Worm (Caenorhabditis elegans) whole organism, midembryonic: ENCODE measurements around the gene gpa-7.
A peak's percentile ranks its signal among the peaks of the same experiment; 100 is the strongest.

ENCODE experiments used
- T22C8.4 ChIP-seq: fragments of 200-800 bp; sonication (Bioruptor generic); IDR thresholded peaks from 2 replicates; pipeline ENCODE4 v1.3.6; 2022; ENCODE audit warnings: missing genetic modification characterization, missing compliant biosample characterization
- cog-1 ChIP-seq: sonication (generic microtip); optimal IDR thresholded peaks from 2 replicates; lab custom pipeline; 2016; ENCODE audit warnings: missing genetic modification characterization, missing compliant biosample characterization
- flt-1 ChIP-seq: fragments of 200-800 bp; sonication (Bioruptor generic); IDR thresholded peaks from 2 replicates; pipeline ENCODE4 v1.3.6; 2022; ENCODE audit warnings: missing genetic modification characterization, missing compliant biosample characterization
- med-1 ChIP-seq: sonication (generic microtip); optimal IDR thresholded peaks from 2 replicates; lab custom pipeline; 2017; ENCODE audit warnings: missing genetic modification characterization, mild to moderate bottlenecking, missing compliant biosample characterization, antibody characterized with exemption, missing genetic modification reagents; ENCODE audit not compliant: insufficient read depth
- ref-1 ChIP-seq: fragments of 200-800 bp; sonication (Bioruptor generic); conservative IDR thresholded peaks from 2 replicates; pipeline ENCODE4 v1.3.6; 2022; ENCODE audit warnings: missing genetic modification reagents, missing genetic modification characterization, missing compliant biosample characterization
- tab-1 ChIP-seq: fragments of 200-800 bp; sonication (Bioruptor generic); IDR thresholded peaks from 2 replicates; pipeline ENCODE4 v1.3.6; 2022; ENCODE audit warnings: missing genetic modification characterization, missing compliant biosample characterization
- ztf-29 ChIP-seq: fragments of 200-800 bp; sonication (Bioruptor generic); IDR thresholded peaks from 2 replicates; pipeline ENCODE4 v1.3.6; 2022; ENCODE audit warnings: missing genetic modification reagents, missing genetic modification characterization, missing compliant biosample characterization

DNA sequence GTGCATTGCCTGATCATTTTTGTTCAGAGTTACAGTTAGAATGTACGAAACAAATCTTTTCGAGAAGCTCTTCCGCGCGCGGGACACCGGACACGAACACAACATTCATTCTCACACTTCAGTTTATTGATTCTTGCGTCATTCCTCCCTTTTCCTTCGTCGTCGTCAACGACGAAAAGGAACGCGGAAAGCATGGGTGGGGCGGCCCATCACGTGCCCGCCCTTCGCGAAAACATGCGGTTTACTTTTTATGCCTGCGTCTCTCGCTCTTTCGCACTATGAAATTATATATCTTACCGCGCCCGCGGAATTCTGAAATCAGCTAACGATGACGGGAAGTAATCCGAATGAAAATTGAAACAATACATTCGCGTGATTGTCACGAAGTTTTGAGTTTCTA, 23.2 kb upstream of the gpa-7 start:
- no peak for TF ChIP-seq ref-1 (GFP tag; lab: Robert Waterston, UW)
- TF ChIP-seq ztf-29: no peak
- no peak for TF ChIP-seq tab-1
- TF ChIP-seq T22C8.4 (GFP tag; lab: Robert Waterston, UW): 0 out of 2 replicates have a peak, but pooled peaks have one; percentile 26
- TF ChIP-seq med-1 (GFP tag; lab: Kevin White, UChicago): no peak
- TF ChIP-seq cog-1: peak; percentile 13
- no peak for TF ChIP-seq flt-1 (GFP tag; lab: Robert Waterston, UW)
